Worm (Caenorhabditis elegans) whole organism, L3 larva: Measurements from ENCODE around the gene C28D4.18.
"Not testable (repeated sequence)": the region's sequence is repeated elsewhere in the genome, so short reads cannot be mapped to it uniquely, and the experiment has no call there.

Experiments
- R02D3.7 ChIP-seq: fragments of 150-350 bp; optimal IDR thresholded peaks from 2 replicates; lab custom pipeline; 2014; ENCODE audit warnings: missing biosample characterization, missing genetic modification characterization
- aly-2 ChIP-seq: fragments of 150-350 bp; optimal IDR thresholded peaks from 2 replicates; lab custom pipeline; 2014; ENCODE audit warnings: missing biosample characterization, missing genetic modification characterization
- ceh-16 ChIP-seq: sonication (generic microtip); optimal IDR thresholded peaks from 2 replicates; lab custom pipeline; 2017; ENCODE audit warnings: missing biosample characterization, missing genetic modification characterization
- ceh-28 ChIP-seq: fragments of 150-350 bp; optimal IDR thresholded peaks from 2 replicates; lab custom pipeline; 2014; ENCODE audit warnings: missing biosample characterization, missing genetic modification reagents, missing genetic modification characterization
- ceh-82 ChIP-seq: fragments of 150-350 bp; optimal IDR thresholded peaks from 2 replicates; lab custom pipeline; 2014; ENCODE audit warnings: missing biosample characterization, missing genetic modification characterization
- daf-12 ChIP-seq: fragments of 150-350 bp; optimal IDR thresholded peaks from 2 replicates; lab custom pipeline; 2014; ENCODE audit warnings: missing biosample characterization, missing genetic modification reagents, missing genetic modification characterization
- egl-27 ChIP-seq: sonication (generic microtip); optimal IDR thresholded peaks from 4 replicates; lab custom pipeline; 2017; ENCODE audit warnings: missing biosample characterization, missing genetic modification reagents, missing genetic modification characterization
- elt-1 ChIP-seq: fragments of 150-350 bp; optimal IDR thresholded peaks from 2 replicates; lab custom pipeline; 2014; ENCODE audit warnings: missing biosample characterization, missing genetic modification characterization
- eor-1 ChIP-seq, 2 experiments: fragments of 150-350 bp; optimal IDR thresholded peaks; 2 replicates each; lab custom pipeline; 2014 to 2018; ENCODE audit warnings: missing biosample characterization in 2 of 2, missing genetic modification characterization in 2 of 2
- fkh-10 ChIP-seq: sonication (generic microtip); optimal IDR thresholded peaks from 2 replicates; lab custom pipeline; 2017; ENCODE audit warnings: missing biosample characterization, missing genetic modification reagents, missing genetic modification characterization
- fkh-2 ChIP-seq: fragments of 150-350 bp; optimal IDR thresholded peaks from 2 replicates; lab custom pipeline; 2014; ENCODE audit warnings: missing biosample characterization, missing genetic modification reagents, missing genetic modification characterization
- fos-1 ChIP-seq: fragments of 150-350 bp; optimal IDR thresholded peaks from 2 replicates; lab custom pipeline; 2014; ENCODE audit warnings: missing biosample characterization, missing genetic modification characterization
- hmg-11 ChIP-seq: sonication (generic microtip); optimal IDR thresholded peaks from 2 replicates; lab custom pipeline; 2016; ENCODE audit warnings: missing genetic modification characterization, missing compliant biosample characterization
- jun-1 ChIP-seq: fragments of 150-350 bp; optimal IDR thresholded peaks from 2 replicates; lab custom pipeline; 2014; ENCODE audit warnings: missing biosample characterization, missing genetic modification reagents, missing genetic modification characterization
- lin-15B ChIP-seq: fragments of 150-350 bp; optimal IDR thresholded peaks from 2 replicates; lab custom pipeline; 2014; ENCODE audit warnings: missing biosample characterization, missing genetic modification characterization
- lin-39 ChIP-seq: fragments of 150-350 bp; optimal IDR thresholded peaks from 2 replicates; lab custom pipeline; 2018; ENCODE audit warnings: missing biosample characterization, missing genetic modification reagents, missing genetic modification characterization
- mdl-1 ChIP-seq: fragments of 150-350 bp; optimal IDR thresholded peaks from 2 replicates; lab custom pipeline; 2014; ENCODE audit warnings: missing biosample characterization, missing genetic modification characterization
- mml-1 ChIP-seq: fragments of 150-350 bp; sonication (generic microtip); optimal IDR thresholded peaks from 3 replicates; lab custom pipeline; 2014; ENCODE audit warnings: missing biosample characterization, missing genetic modification characterization
- nfya-1 ChIP-seq: sonication (generic microtip); optimal IDR thresholded peaks from 2 replicates; lab custom pipeline; 2017; ENCODE audit warnings: missing genetic modification characterization, mild to moderate bottlenecking, missing compliant biosample characterization, antibody characterized with exemption, moderate library complexity; ENCODE audit not compliant: insufficient read depth
- nhr-11 ChIP-seq: fragments of 150-350 bp; optimal IDR thresholded peaks from 2 replicates; lab custom pipeline; 2014; ENCODE audit warnings: missing biosample characterization, missing genetic modification characterization
- nhr-12 ChIP-seq: fragments of 150-350 bp; optimal IDR thresholded peaks from 2 replicates; lab custom pipeline; 2014; ENCODE audit warnings: missing biosample characterization, missing genetic modification characterization
- nhr-23 ChIP-seq: fragments of 150-350 bp; optimal IDR thresholded peaks from 2 replicates; lab custom pipeline; 2014; ENCODE audit warnings: missing biosample characterization, missing genetic modification reagents, missing genetic modification characterization
- nhr-25 ChIP-seq: sonication (generic microtip); optimal IDR thresholded peaks from 2 replicates; lab custom pipeline; 2017; ENCODE audit warnings: missing biosample characterization, missing genetic modification characterization
- nhr-28 ChIP-seq: fragments of 150-350 bp; optimal IDR thresholded peaks from 2 replicates; lab custom pipeline; 2014; ENCODE audit warnings: missing biosample characterization, missing genetic modification characterization
- nhr-43 ChIP-seq: sonication (generic microtip); optimal IDR thresholded peaks from 2 replicates; lab custom pipeline; 2016; ENCODE audit warnings: mild to moderate bottlenecking, missing genetic modification characterization, missing compliant biosample characterization; ENCODE audit not compliant: poor library complexity, severe bottlenecking
- nhr-67 ChIP-seq: fragments of 150-350 bp; optimal IDR thresholded peaks from 2 replicates; lab custom pipeline; 2014; ENCODE audit warnings: missing biosample characterization, missing genetic modification characterization
- nhr-76 ChIP-seq: fragments of 150-350 bp; sonication (generic microtip); optimal IDR thresholded peaks from 5 replicates; lab custom pipeline; 2014; ENCODE audit warnings: missing biosample characterization, missing genetic modification characterization
- pha-4 ChIP-seq: fragments of 150-350 bp; optimal IDR thresholded peaks from 2 replicates; lab custom pipeline; 2014; ENCODE audit warnings: missing biosample characterization, missing genetic modification reagents, missing genetic modification characterization
- pqm-1 ChIP-seq: fragments of 150-350 bp; optimal IDR thresholded peaks from 2 replicates; lab custom pipeline; 2017; ENCODE audit warnings: missing biosample characterization, missing genetic modification characterization, inconsistent platforms
- sea-2 ChIP-seq: fragments of 150-350 bp; sonication (generic microtip); optimal IDR thresholded peaks from 4 replicates; lab custom pipeline; 2014; ENCODE audit warnings: missing biosample characterization, missing genetic modification reagents, missing genetic modification characterization
- skn-1 ChIP-seq: fragments of 150-350 bp; optimal IDR thresholded peaks from 2 replicates; lab custom pipeline; 2014; ENCODE audit warnings: missing biosample characterization, missing genetic modification characterization
- snpc-4 ChIP-seq: fragments of 150-350 bp; optimal IDR thresholded peaks from 2 replicates; lab custom pipeline; 2014; ENCODE audit warnings: missing biosample characterization, missing genetic modification characterization
- tbx-2 ChIP-seq: sonication (generic microtip); optimal IDR thresholded peaks from 2 replicates; lab custom pipeline; 2016; ENCODE audit warnings: mild to moderate bottlenecking, missing genetic modification characterization, missing compliant biosample characterization
- unc-39 ChIP-seq: sonication (generic microtip); optimal IDR thresholded peaks from 4 replicates; lab custom pipeline; 2017; ENCODE audit warnings: missing biosample characterization, missing genetic modification characterization
- unc-62 ChIP-seq: fragments of 150-350 bp; sonication (generic microtip); optimal IDR thresholded peaks from 4 replicates; lab custom pipeline; 2014; ENCODE audit warnings: missing biosample characterization, missing genetic modification reagents, missing genetic modification characterization

C28D4.18 gene

ce11 chrIV:9738194-9738593 lies 13.1 kb downstream of the C28D4.18 start, which contains the start of gene C28D4.10:
TSS of gene C28D4.10 (plus strand) at chrIV:9738494.
- TF ChIP-seq lin-39 (tag; lab: Kevin White, UChicago), result no peak

- TF ChIP-seq sea-2, result no peak
- TF ChIP-seq, all 47 proteins: peak for 0
Measured at ce11 chrIV:9739001-9739400, 13.9 kb downstream of the C28D4.18 start.

ce11 chrIV:9740851-9741549 lies 15.9 kb downstream of the C28D4.18 start, which contains the start of gene gln-6:
TSS of gene gln-6 (minus strand) at chrIV:9740901.
- TF ChIP-seq mdl-1, unc-39, daf-12 (tag; lab: Kevin White, UChicago): not testable (repeated sequence)

ce11 chrIV:9742883-9743282 lies 17.8 kb downstream of the C28D4.18 start, which contains the start of gene C28D4.7:
TSS of gene C28D4.7 (minus strand) at chrIV:9743147.
- TF ChIP-seq lin-39 (tag; lab: Kevin White, UChicago) (no peak), nhr-43 (tag; lab: Kevin White, UChicago) (no peak), tbx-2 (tag; lab: Kevin White, UChicago) (no peak), unc-62 (GFP tag; lab: Kevin White, UChicago) (no peak), elt-1 (tag; lab: Kevin White, UChicago) (no peak), ceh-16 (tag; lab: Kevin White, UChicago) (no peak), nfya-1 (tag; lab: Kevin White, UChicago) (no peak), nhr-23 (tag; lab: Kevin White, UChicago) (no peak), egl-27 (tag; lab: Kevin White, UChicago) (no peak), lin-15B (tag; lab: Kevin White, UChicago) (no peak), fos-1 (tag; lab: Kevin White, UChicago) (no peak), nhr-11 (tag; lab: Kevin White, UChicago) (no peak), pqm-1 (tag; lab: Kevin White, UChicago) (no peak), jun-1 (tag; lab: Kevin White, UChicago) (no peak), daf-12 (tag; lab: Kevin White, UChicago) (no peak)
- TF ChIP-seq, all 47 proteins: peak for 0

ce11 chrIV:9744905-9745304 lies 19.8 kb downstream of the C28D4.18 start, which contains the start of gene C28D4.4:
TSS of gene C28D4.4 (minus strand) at chrIV:9745005.
- TF ChIP-seq nhr-12 (tag; lab: Kevin White, UChicago) (no peak), aly-2 (tag; lab: Kevin White, UChicago) (no peak), lin-15B (tag; lab: Kevin White, UChicago) (no peak), elt-1 (tag; lab: Kevin White, UChicago) (no peak), ceh-82 (no peak), fkh-2 (tag; lab: Kevin White, UChicago) (no peak), nhr-25 (tag; lab: Kevin White, UChicago) (no peak), unc-39 (tag; lab: Kevin White, UChicago) (no peak), nhr-11 (tag; lab: Kevin White, UChicago) (no peak), lin-39 (tag; lab: Kevin White, UChicago) (no peak), ceh-16 (tag; lab: Kevin White, UChicago) (no peak), nhr-67 (no peak), nhr-28 (no peak), hmg-11 (tag; lab: Kevin White, UChicago) (no peak), skn-1 (no peak), fkh-10 (GFP tag; lab: Kevin White, UChicago) (no peak), nhr-76 (tag; lab: Kevin White, UChicago) (no peak)
- TF ChIP-seq, all 47 proteins: peak for 0

- TF ChIP-seq sea-2 (no peak), lin-39 (tag; lab: Kevin White, UChicago) (no peak), daf-12 (tag; lab: Kevin White, UChicago) (no peak), jun-1 (tag; lab: Kevin White, UChicago) (no peak), fos-1 (tag; lab: Kevin White, UChicago) (no peak), lin-15B (tag; lab: Kevin White, UChicago) (no peak), nhr-25 (tag; lab: Kevin White, UChicago) (no peak), tbx-2 (tag; lab: Kevin White, UChicago) (no peak), eor-1 (tag; optimal IDR thresholded peaks at IDR 0.05; lab: Kevin White, UChicago) (no peak), nhr-23 (tag; lab: Kevin White, UChicago) (no peak), R02D3.7 (tag; lab: Kevin White, UChicago) (no peak), nhr-28 (no peak), snpc-4 (no peak), mml-1 (tag; lab: Kevin White, UChicago) (no peak), ceh-82 (no peak), fkh-10 (GFP tag; lab: Kevin White, UChicago) (no peak), nhr-43 (tag; lab: Kevin White, UChicago) (no peak), egl-27 (tag; lab: Kevin White, UChicago) (no peak), ceh-28 (tag; lab: Kevin White, UChicago) (no peak), pha-4 (tag; lab: Kevin White, UChicago) (no peak)
Measured at ce11 chrIV:9746762-9747161, 21.7 kb downstream of the C28D4.18 start, which contains the start of gene C28D4.5. TSS of gene C28D4.5 (minus strand) at chrIV:9746862.
